Fruit fly (Drosophila melanogaster): Measurements from ENCODE around the gene eIF5B.

The eIF5B gene

DNA sequence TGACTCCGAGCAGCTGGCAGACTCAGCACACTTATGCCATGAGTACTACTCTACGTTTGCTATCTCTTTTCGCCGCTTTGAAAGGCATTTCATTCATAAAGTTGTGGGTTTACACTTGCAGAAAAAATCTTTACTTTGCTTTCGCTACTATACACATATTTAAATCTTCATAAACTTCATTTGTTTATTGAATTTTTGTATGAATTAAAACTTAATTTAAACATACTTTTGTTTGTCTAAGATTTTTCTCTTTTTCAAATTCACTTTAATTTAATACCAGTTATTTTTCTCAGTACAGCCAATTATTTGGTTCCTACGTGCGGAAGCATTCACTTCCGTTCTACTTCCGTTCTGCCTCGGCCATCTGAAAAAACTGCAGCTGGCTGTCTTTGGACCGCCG is 22.3 kb downstream of the eIF5B start (continued):
- 0 out of 3 replicates have a peak, but pooled peaks have one; percentile 35 for TF ChIP-seq otp (GFP tag; IDR thresholded peaks at IDR 0.05)
- no peak for TF ChIP-seq lov (optimal IDR thresholded peaks at IDR 0.05)
- peak; percentile 33; the same call in 1 of the 3 replicates for TF ChIP-seq lov (GFP tag; IDR thresholded peaks at IDR 0.05)
- TF ChIP-seq Chrac-16 (GFP tag; optimal IDR thresholded peaks at IDR 0.05): peak; percentile 67
- peak; percentile 83 for TF ChIP-seq CG17361 (GFP tag; IDR thresholded peaks at IDR 0.05)
- TF ChIP-seq Ets65A (GFP tag): no peak
- TF ChIP-seq tin (GFP tag; optimal IDR thresholded peaks at IDR 0.05): peak; percentile 68
- 0 out of 2 replicates have a peak, but pooled peaks have one; percentile 25 for TF ChIP-seq CG11085 (GFP tag; IDR thresholded peaks at IDR 0.05)
- no peak for TF ChIP-seq CHES-1-like (GFP tag; optimal IDR thresholded peaks at IDR 0.05)
- peak; percentile 14 for TF ChIP-seq CG18619 (GFP tag; optimal IDR thresholded peaks at IDR 0.05)
- TF ChIP-seq dpn (GFP tag; optimal IDR thresholded peaks at IDR 0.05): peak; percentile 41 to 61
- peak; percentile 11; the same call in 1 of the 3 replicates for TF ChIP-seq so (GFP tag; IDR thresholded peaks at IDR 0.05)
- peak; percentile 65 for TF ChIP-seq zen (tag; optimal IDR thresholded peaks at IDR 0.05)
- peak; percentile 63 for TF ChIP-seq CG13424 (tag; optimal IDR thresholded peaks at IDR 0.05)
- no peak for TF ChIP-seq CG13296 (GFP tag; optimal IDR thresholded peaks at IDR 0.05)
- peak; percentile 84 for TF ChIP-seq CG8924 (tag; optimal IDR thresholded peaks at IDR 0.05)
- peak; percentile 81 for TF ChIP-seq CG11504 (tag; optimal IDR thresholded peaks at IDR 0.05)
- TF ChIP-seq zf30C (GFP tag; optimal IDR thresholded peaks at IDR 0.05): peak; percentile 87
- TF ChIP-seq fd3F (GFP tag; optimal IDR thresholded peaks at IDR 0.05): peak; percentile 19
- peak; percentile 8 for TF ChIP-seq NfI (GFP tag; optimal IDR thresholded peaks at IDR 0.05)
- TF ChIP-seq CG2889 (GFP tag; IDR thresholded peaks at IDR 0.05): peak; percentile 47; the same call in 1 of the 3 replicates
- TF ChIP-seq HmgZ (tag; optimal IDR thresholded peaks at IDR 0.05): peak; percentile 7
- TF ChIP-seq CrebB (tag; optimal IDR thresholded peaks at IDR 0.05): peak; percentile 10
- TF ChIP-seq nerfin-1 (tag; optimal IDR thresholded peaks at IDR 0.05): peak; percentile 69
- TF ChIP-seq Xrp1 (GFP tag; IDR thresholded peaks at IDR 0.05): peak; percentile 88
- no peak for TF ChIP-seq inv (GFP tag; IDR thresholded peaks at IDR 0.05; ENCODE audit: partially characterized antibody)
- TF ChIP-seq gcm2 (GFP tag; optimal IDR thresholded peaks at IDR 0.05): peak; percentile 0
- peak; percentile 38 for TF ChIP-seq CG8944 (GFP tag; optimal IDR thresholded peaks at IDR 0.05)
- peak; percentile 1 for TF ChIP-seq CG8281 (tag; optimal IDR thresholded peaks at IDR 0.05)
- TF ChIP-seq NK7.1 (GFP tag; optimal IDR thresholded peaks at IDR 0.05): peak; percentile 17
- TF ChIP-seq lab (GFP tag; optimal IDR thresholded peaks at IDR 0.05): peak; percentile 66
- TF ChIP-seq Rfx (GFP tag; IDR thresholded peaks at IDR 0.05): peak; percentile 40; the same call in 1 of the 2 replicates
- peak; percentile 78 for TF ChIP-seq CG2678 (tag; optimal IDR thresholded peaks at IDR 0.05)
- no peak for TF ChIP-seq CG18011 (GFP tag; optimal IDR thresholded peaks at IDR 0.05)
- no peak for TF ChIP-seq aop (GFP tag; IDR thresholded peaks at IDR 0.05)
- TF ChIP-seq CG18764 (GFP tag; optimal IDR thresholded peaks at IDR 0.05): peak; percentile 52
- no peak for TF ChIP-seq CG10565 (GFP tag; optimal IDR thresholded peaks at IDR 0.05)
- TF ChIP-seq Dek (tag; optimal IDR thresholded peaks at IDR 0.05): peak; percentile 38
- TF ChIP-seq slbo (GFP tag; IDR thresholded peaks at IDR 0.05): peak; percentile 51
- TF ChIP-seq Taf1 (GFP tag; IDR thresholded peaks at IDR 0.05): no peak
- TF ChIP-seq psq (GFP tag; optimal IDR thresholded peaks at IDR 0.05): peak; percentile 54
- TF ChIP-seq CG3847 (GFP tag; IDR thresholded peaks at IDR 0.05): no peak
- TF ChIP-seq CG16813 (GFP tag; IDR thresholded peaks at IDR 0.05; ENCODE audit: partially characterized antibody): no peak
- peak in 1 of 2 experiments; percentile 85 for TF ChIP-seq bsh (GFP tag; optimal IDR thresholded peaks at IDR 0.05)
- no peak for TF ChIP-seq CG9876 (GFP tag; optimal IDR thresholded peaks at IDR 0.05)
- TF ChIP-seq CG4820 (GFP tag; optimal IDR thresholded peaks at IDR 0.05): peak; percentile 70
- TF ChIP-seq Pdp1 (GFP tag; optimal IDR thresholded peaks at IDR 0.05): peak; percentile 17 to 32
- peak; percentile 59 for TF ChIP-seq tap (tag; optimal IDR thresholded peaks at IDR 0.05)
- peak; percentile 73 for TF ChIP-seq Sox100B (GFP tag; optimal IDR thresholded peaks at IDR 0.05)
- TF ChIP-seq ase (GFP tag; IDR thresholded peaks at IDR 0.05): peak; percentile 42; the same call in 1 of the 3 replicates
